Worm (Caenorhabditis elegans): ENCODE results near the gene C47E8.9.

C47E8.9 gene

DNA sequence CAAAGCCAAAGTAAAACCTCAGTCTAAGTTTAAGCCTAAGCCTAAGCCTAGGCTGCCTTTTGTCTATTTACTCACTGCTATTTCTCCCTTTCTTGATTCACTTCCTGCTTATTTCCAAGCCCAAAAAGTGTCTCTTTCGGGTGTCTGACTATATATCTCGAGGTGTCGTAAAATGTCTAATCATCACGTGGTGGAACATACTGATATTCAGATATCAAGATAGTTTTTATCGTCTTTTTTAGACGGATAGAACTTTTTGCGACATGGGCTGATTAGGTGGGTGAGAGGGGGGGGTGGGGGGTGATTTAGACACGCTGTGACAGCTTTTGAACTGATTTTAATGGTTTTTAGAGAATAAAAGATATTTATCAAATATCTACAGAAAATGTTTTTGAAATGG lies 6.1 kb upstream of the C47E8.9 start:
- TF ChIP-seq lin-39 (tag; optimal IDR thresholded peaks at IDR 0.05) (no peak), nhr-20 (tag; optimal IDR thresholded peaks at IDR 0.05) (peak; percentile 10), egl-13 (tag; optimal IDR thresholded peaks at IDR 0.05) (no peak), egl-27 (tag; optimal IDR thresholded peaks at IDR 0.05) (no peak), elt-2 (tag; optimal IDR thresholded peaks at IDR 0.05) (no peak), lsy-2 (tag; optimal IDR thresholded peaks at IDR 0.05) (peak in 1 of 2 experiments; percentile 5), blmp-1 (tag; optimal IDR thresholded peaks at IDR 0.05) (peak; percentile 33), lin-35 (GFP tag; optimal IDR thresholded peaks at IDR 0.05) (peak in 1 of 2 experiments; percentile 7), nhr-85 (tag) (peak; percentile 78), lir-3 (tag; optimal IDR thresholded peaks at IDR 0.05; ENCODE audit: poor library complexity) (no peak), elt-3 (tag; optimal IDR thresholded peaks at IDR 0.05) (peak in 3 of 6 experiments; percentile 10 to 73 (median 64)), efl-1 (optimal IDR thresholded peaks at IDR 0.05) (no peak), efl-1 (GFP tag; optimal IDR thresholded peaks at IDR 0.05 in 1 of 2) (peak in 1 of 2 experiments; percentile 85), lin-14 (GFP tag; optimal IDR thresholded peaks at IDR 0.05) (peak; percentile 50), unc-86 (tag; optimal IDR thresholded peaks at IDR 0.05) (no peak), nhr-19 (GFP tag; conservative IDR thresholded peaks at IDR 0.05) (peak; percentile 31)

DNA sequence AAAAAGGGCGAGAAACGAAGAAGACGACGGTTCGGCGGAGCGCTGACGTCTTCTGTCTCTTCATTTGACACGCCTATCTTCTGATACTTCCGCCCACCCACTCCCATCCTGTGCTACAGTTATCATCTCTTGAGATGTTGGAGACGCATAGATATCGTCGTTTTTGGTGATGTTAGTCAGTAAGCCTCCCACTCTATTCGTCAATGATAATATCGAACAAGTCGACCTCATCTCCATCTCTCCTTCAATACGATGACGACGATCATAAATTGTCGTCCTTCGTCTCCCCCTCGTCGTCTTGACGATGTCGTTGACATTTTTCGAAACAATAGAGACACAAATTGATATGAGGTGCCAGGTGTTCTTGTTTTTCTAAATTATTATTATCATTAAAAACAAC lies 5.0 kb upstream of the C47E8.9 start, which contains the start of gene slc-25A29:
Gene slc-25A29, minus strand, starts transcription at position 45 of the 400 bp plus-strand sequence.
- no peak for TF ChIP-seq F16B12.6 (tag; optimal IDR thresholded peaks at IDR 0.05)
- TF ChIP-seq blmp-1 (tag; optimal IDR thresholded peaks at IDR 0.05): peak; percentile 57
- TF ChIP-seq lin-14 (GFP tag; optimal IDR thresholded peaks at IDR 0.05): peak; percentile 15
- peak; percentile 6 for TF ChIP-seq nhr-20 (tag; optimal IDR thresholded peaks at IDR 0.05)
- TF ChIP-seq nhr-71 (tag; optimal IDR thresholded peaks at IDR 0.05): peak; percentile 9
- TF ChIP-seq efl-1 (optimal IDR thresholded peaks at IDR 0.05): no peak
- TF ChIP-seq efl-1 (GFP tag; optimal IDR thresholded peaks at IDR 0.05 in 1 of 2): peak in 1 of 2 experiments; percentile 79
- TF ChIP-seq nhr-85 (tag): peak; percentile 28
- peak in 2 of 6 experiments; percentile 2 to 41 for TF ChIP-seq elt-3 (tag; optimal IDR thresholded peaks at IDR 0.05)
- TF ChIP-seq unc-98 (GFP tag; IDR thresholded peaks at IDR 0.05): no peak
- no peak for TF ChIP-seq nhr-237 (tag; optimal IDR thresholded peaks at IDR 0.05)

DNA sequence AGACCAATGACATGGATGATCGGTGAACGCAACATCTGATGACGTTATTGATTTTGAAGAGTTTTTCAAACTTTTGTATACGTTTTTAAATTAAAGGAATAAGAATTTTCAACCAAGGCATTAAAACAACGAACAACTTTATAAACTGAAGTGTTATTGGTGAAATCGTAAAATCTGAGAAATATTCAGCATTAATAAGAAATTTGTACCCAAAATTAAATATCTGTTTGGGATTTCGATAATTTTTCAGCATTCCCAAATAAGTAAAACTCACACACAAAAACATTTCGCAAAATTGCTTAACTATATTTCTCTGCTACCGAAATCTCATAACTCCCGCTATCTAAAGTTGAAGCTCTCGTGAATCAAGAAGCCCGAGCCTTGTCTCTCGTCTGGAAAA lies 3.5 kb upstream of the C47E8.9 start:
- TF ChIP-seq unc-30 (tag; optimal IDR thresholded peaks at IDR 0.05): no peak
- no peak for TF ChIP-seq blmp-1 (tag; optimal IDR thresholded peaks at IDR 0.05)
- no peak for TF ChIP-seq ceh-88 (GFP tag; IDR thresholded peaks at IDR 0.05)
- no peak for TF ChIP-seq efl-1 (optimal IDR thresholded peaks at IDR 0.05)
- TF ChIP-seq efl-1 (GFP tag; optimal IDR thresholded peaks at IDR 0.05 in 1 of 2): peak in 1 of 2 experiments; percentile 17
- TF ChIP-seq nhr-28 (tag; optimal IDR thresholded peaks at IDR 0.05): no peak
- TF ChIP-seq zip-4 (GFP tag; optimal IDR thresholded peaks at IDR 0.05): no peak

DNA sequence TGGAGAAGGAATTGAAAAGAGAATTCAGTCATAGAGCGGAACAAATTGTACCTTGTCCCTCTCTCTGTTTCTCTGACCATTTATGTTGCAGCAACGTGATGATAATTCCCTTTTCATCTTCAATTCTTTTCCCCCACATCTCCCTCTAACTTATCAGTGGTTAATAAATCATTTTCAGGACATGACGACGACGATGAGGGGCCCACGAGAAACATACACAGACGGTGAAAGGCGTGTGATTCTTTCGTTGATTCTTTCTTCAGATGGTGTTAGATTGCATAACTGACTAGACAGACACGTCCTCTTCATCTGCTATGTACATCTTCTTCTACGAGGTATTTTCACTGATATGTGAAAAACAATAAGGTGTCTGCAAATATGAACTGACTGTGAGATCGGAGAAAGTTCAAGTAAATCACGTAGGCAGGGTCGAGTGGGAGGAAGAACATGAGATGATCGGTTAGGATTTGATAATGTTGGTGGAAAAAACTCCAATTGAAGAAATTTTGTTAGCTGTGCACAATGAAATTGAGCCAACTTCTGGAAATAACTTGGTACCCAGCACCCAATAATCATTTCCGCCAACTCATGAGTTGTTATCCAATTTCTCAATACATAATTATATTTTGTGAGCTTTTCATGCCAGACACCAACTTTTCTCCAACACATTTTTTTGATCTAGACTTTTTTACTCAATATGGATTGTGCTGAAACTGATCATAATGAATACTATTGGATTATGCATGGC lies 2.3 kb upstream of the C47E8.9 start, which contains the start of gene srh-17:
Gene srh-17, plus strand, starts transcription at position 698 of the 748 bp plus-strand sequence.
- TF ChIP-seq F16B12.6 (tag; optimal IDR thresholded peaks at IDR 0.05) (no peak), swsn-7 (tag; optimal IDR thresholded peaks at IDR 0.05) (no peak), nhr-71 (tag; optimal IDR thresholded peaks at IDR 0.05) (peak; percentile 77), nhr-12 (tag; optimal IDR thresholded peaks at IDR 0.05) (no peak), lin-13 (GFP tag; optimal IDR thresholded peaks at IDR 0.05) (no peak), pqm-1 (tag; optimal IDR thresholded peaks at IDR 0.05) (no peak), unc-86 (tag; optimal IDR thresholded peaks at IDR 0.05) (no peak), C04F5.9 (tag; optimal IDR thresholded peaks at IDR 0.05) (no peak), nhr-85 (tag) (peak; percentile 95), efl-3 (GFP tag; optimal IDR thresholded peaks at IDR 0.05) (no peak), fkh-8 (tag; optimal IDR thresholded peaks at IDR 0.05) (no peak), fkh-4 (tag; optimal IDR thresholded peaks at IDR 0.05; ENCODE audit: borderline replicate concordance) (no peak), sox-4 (tag; optimal IDR thresholded peaks at IDR 0.05) (no peak), pax-3 (tag; optimal IDR thresholded peaks at IDR 0.05) (no peak), ama-1 (optimal IDR thresholded peaks at IDR 0.05) (no peak), unc-98 (GFP tag; IDR thresholded peaks at IDR 0.05) (no peak), blmp-1 (tag; optimal IDR thresholded peaks at IDR 0.05) (peak; percentile 91), ces-1 (GFP tag; optimal IDR thresholded peaks at IDR 0.05) (no peak), ceh-90 (tag; optimal IDR thresholded peaks at IDR 0.05) (no peak), tbx-2 (tag; optimal IDR thresholded peaks at IDR 0.05) (peak; percentile 59), hpl-2 (GFP tag; optimal IDR thresholded peaks at IDR 0.05) (no peak), ceh-8 (GFP tag; optimal IDR thresholded peaks at IDR 0.05) (no peak), isw-1 (GFP tag; IDR thresholded peaks at IDR 0.05) (no peak), nhr-77 (tag; optimal IDR thresholded peaks at IDR 0.05) (no peak), skn-1 (tag; optimal IDR thresholded peaks at IDR 0.05) (peak; percentile 1), sup-37 (GFP tag; optimal IDR thresholded peaks at IDR 0.05) (no peak), nhr-90 (tag; optimal IDR thresholded peaks at IDR 0.05; ENCODE audit: poor library complexity) (peak; percentile 73)

Data from whole organism, L1 larva.